Worm (Caenorhabditis elegans) whole organism, young adult: ENCODE data around the gene Y39A1A.24.

Experiments
- B0261.1 ChIP-seq: sonication (generic microtip); optimal IDR thresholded peaks from 2 replicates; lab custom pipeline; 2016; ENCODE audit warnings: mild to moderate bottlenecking, missing genetic modification characterization, moderate library complexity, missing compliant biosample characterization
- C17E4.6 ChIP-seq: fragments of 200-800 bp; sonication (Bioruptor generic); IDR thresholded peaks from 2 replicates; pipeline ENCODE4 v1.3.6; 2022; ENCODE audit warnings: missing genetic modification reagents, missing genetic modification characterization, missing compliant biosample characterization
- F10E7.11 ChIP-seq: sonication (generic microtip); optimal IDR thresholded peaks from 2 replicates; lab custom pipeline; 2017; ENCODE audit warnings: mild to moderate bottlenecking, missing genetic modification characterization, moderate library complexity, missing compliant biosample characterization
- F39B2.1 ChIP-seq: fragments of 200-800 bp; sonication (Bioruptor generic); IDR thresholded peaks from 2 replicates; pipeline ENCODE4 v1.3.6; 2022; ENCODE audit warnings: missing genetic modification reagents, missing genetic modification characterization, missing compliant biosample characterization
- F52B5.7 ChIP-seq: sonication (generic microtip); optimal IDR thresholded peaks from 2 replicates; lab custom pipeline; 2016; ENCODE audit warnings: mild to moderate bottlenecking, missing genetic modification characterization, missing compliant biosample characterization
- K12H6.12 ChIP-seq: fragments of 200-800 bp; sonication (Bioruptor generic); optimal IDR thresholded peaks from 2 replicates; lab custom pipeline; 2018; ENCODE audit warnings: mild to moderate bottlenecking, missing genetic modification characterization, missing compliant biosample characterization
- T26A5.8 ChIP-seq: sonication (generic microtip); optimal IDR thresholded peaks from 2 replicates; lab custom pipeline; 2016; ENCODE audit warnings: missing genetic modification characterization, missing compliant biosample characterization
- Y67H2A.10 ChIP-seq: fragments of 200-800 bp; sonication (Bioruptor generic); conservative IDR thresholded peaks from 2 replicates; pipeline ENCODE4 v1.3.6; 2022; ENCODE audit warnings: missing genetic modification reagents, missing genetic modification characterization, missing compliant biosample characterization
- akir-1 ChIP-seq: fragments of 200-800 bp; sonication (Bioruptor generic); optimal IDR thresholded peaks from 2 replicates; lab custom pipeline; 2018; ENCODE audit warnings: mild to moderate bottlenecking, missing genetic modification characterization, moderate library complexity, missing compliant biosample characterization
- ama-1 ChIP-seq, 3 experiments: fragments of 150-350 bp in 1 of 3; sonication (generic microtip) in 2 of 3; optimal IDR thresholded peaks; 2 replicates each; lab custom pipeline; 2014 to 2018; ENCODE audit warnings: missing biosample characterization in 2 of 3, missing genetic modification characterization in 2 of 3, missing genetic modification reagents in 2 of 3
- aptf-3 ChIP-seq: fragments of 200-800 bp; sonication (Bioruptor generic); IDR thresholded peaks from 2 replicates; pipeline ENCODE4 v1.3.6; 2022; ENCODE audit warnings: missing genetic modification characterization, missing compliant biosample characterization
- athp-1 ChIP-seq: sonication (generic microtip); optimal IDR thresholded peaks from 2 replicates; lab custom pipeline; 2017; ENCODE audit warnings: mild to moderate bottlenecking, missing genetic modification characterization, missing compliant biosample characterization
- attf-5 ChIP-seq: fragments of 200-800 bp; sonication (Bioruptor generic); optimal IDR thresholded peaks from 2 replicates; lab custom pipeline; 2018; ENCODE audit warnings: mild to moderate bottlenecking, missing genetic modification characterization, missing compliant biosample characterization
- attf-6 ChIP-seq: fragments of 200-800 bp; sonication (Bioruptor generic); IDR thresholded peaks from 2 replicates; pipeline ENCODE4 v1.3.6; 2022; ENCODE audit warnings: missing genetic modification reagents, missing genetic modification characterization, missing compliant biosample characterization
- ceh-58 ChIP-seq: fragments of 200-800 bp; sonication (Bioruptor generic); IDR thresholded peaks from 2 replicates; pipeline ENCODE4 v1.3.6; 2022; ENCODE audit warnings: missing genetic modification characterization, missing compliant biosample characterization
- ceh-91 ChIP-seq: fragments of 200-800 bp; sonication (Bioruptor generic); IDR thresholded peaks from 2 replicates; pipeline ENCODE4 v1.3.6; 2022; ENCODE audit warnings: missing genetic modification reagents, missing genetic modification characterization, missing compliant biosample characterization
- chd-7 ChIP-seq: sonication (generic microtip); optimal IDR thresholded peaks from 2 replicates; lab custom pipeline; 2016; ENCODE audit warnings: mild to moderate bottlenecking, missing genetic modification characterization, moderate library complexity, missing compliant biosample characterization
- dox-1 ChIP-seq: fragments of 200-800 bp; sonication (Bioruptor generic); IDR thresholded peaks from 2 replicates; pipeline ENCODE4 v1.3.6; 2022; ENCODE audit warnings: missing genetic modification reagents, missing genetic modification characterization, missing compliant biosample characterization
- efl-1 ChIP-seq: fragments of 150-350 bp; optimal IDR thresholded peaks from 2 replicates; lab custom pipeline; 2014; ENCODE audit warnings: missing biosample characterization, missing genetic modification reagents, missing genetic modification characterization
- egl-18 ChIP-seq: fragments of 200-800 bp; sonication (Bioruptor generic); IDR thresholded peaks from 2 replicates; pipeline ENCODE4 v1.3.6; 2022; ENCODE audit warnings: missing genetic modification reagents, missing genetic modification characterization, missing compliant biosample characterization
- egl-44 ChIP-seq: fragments of 200-800 bp; sonication (Bioruptor generic); IDR thresholded peaks from 2 replicates; pipeline ENCODE4 v1.3.6; 2022; ENCODE audit warnings: missing genetic modification reagents, missing genetic modification characterization, missing compliant biosample characterization
- ekl-4 ChIP-seq: fragments of 200-800 bp; sonication (Bioruptor generic); IDR thresholded peaks from 2 replicates; pipeline ENCODE4 v1.3.6; 2022; ENCODE audit warnings: missing genetic modification reagents, missing genetic modification characterization, missing compliant biosample characterization
- ets-4 ChIP-seq: fragments of 200-800 bp; sonication (Bioruptor generic); optimal IDR thresholded peaks from 2 replicates; lab custom pipeline; 2018; ENCODE audit warnings: mild to moderate bottlenecking, missing genetic modification characterization, missing compliant biosample characterization
- gei-17 ChIP-seq: fragments of 200-800 bp; sonication (Bioruptor generic); optimal IDR thresholded peaks from 2 replicates; lab custom pipeline; 2018; ENCODE audit warnings: mild to moderate bottlenecking, missing genetic modification characterization, missing compliant biosample characterization
- him-1 ChIP-seq: sonication (generic microtip); optimal IDR thresholded peaks from 2 replicates; lab custom pipeline; 2016; ENCODE audit warnings: missing genotype, missing genetic modification reagents, missing genetic modification characterization, missing compliant biosample characterization
- hmg-1.2 ChIP-seq: fragments of 200-800 bp; sonication (Bioruptor generic); IDR thresholded peaks from 2 replicates; pipeline ENCODE4 v1.3.6; 2022; ENCODE audit warnings: missing genetic modification reagents, missing genetic modification characterization, missing compliant biosample characterization
- hrde-1 ChIP-seq: sonication (generic microtip); optimal IDR thresholded peaks from 2 replicates; lab custom pipeline; 2016; ENCODE audit warnings: missing genetic modification characterization, mild to moderate bottlenecking, missing compliant biosample characterization, moderate library complexity, missing genotype, missing genetic modification reagents, borderline replicate concordance
- lag-1 ChIP-seq: fragments of 200-800 bp; sonication (Bioruptor generic); IDR thresholded peaks from 2 replicates; pipeline ENCODE4 v1.3.6; 2022; ENCODE audit warnings: missing genetic modification reagents, missing genetic modification characterization, missing compliant biosample characterization
- lin-40 ChIP-seq: sonication (generic microtip); optimal IDR thresholded peaks from 2 replicates; lab custom pipeline; 2016; ENCODE audit warnings: missing genetic modification characterization, mild to moderate bottlenecking, missing compliant biosample characterization, missing genotype, missing genetic modification reagents
- lin-54 ChIP-seq: fragments of 200-800 bp; sonication (Bioruptor generic); optimal IDR thresholded peaks from 2 replicates; lab custom pipeline; 2018; ENCODE audit warnings: mild to moderate bottlenecking, missing genetic modification characterization, missing compliant biosample characterization
- lsl-1 ChIP-seq: fragments of 200-800 bp; sonication (Bioruptor generic); optimal IDR thresholded peaks from 2 replicates; lab custom pipeline; 2018; ENCODE audit warnings: mild to moderate bottlenecking, missing genetic modification characterization, moderate library complexity, missing compliant biosample characterization
- lsy-27 ChIP-seq: sonication (generic microtip); optimal IDR thresholded peaks from 2 replicates; lab custom pipeline; 2017; ENCODE audit warnings: missing genetic modification characterization, mild to moderate bottlenecking, missing compliant biosample characterization, antibody characterized with exemption, missing genotype, borderline replicate concordance; ENCODE audit not compliant: insufficient read depth
- mcd-1 ChIP-seq: fragments of 200-800 bp; sonication (Bioruptor generic); IDR thresholded peaks from 2 replicates; pipeline ENCODE4 v1.3.6; 2022; ENCODE audit warnings: missing genetic modification reagents, missing genetic modification characterization, missing compliant biosample characterization
- mes-4 ChIP-seq: sonication (generic microtip); optimal IDR thresholded peaks from 2 replicates; lab custom pipeline; 2016; ENCODE audit warnings: missing genotype, missing genetic modification characterization, missing compliant biosample characterization
- mxl-1 ChIP-seq: sonication (generic microtip); optimal IDR thresholded peaks from 2 replicates; lab custom pipeline; 2016; ENCODE audit warnings: missing genetic modification characterization, missing compliant biosample characterization
- nfya-2 ChIP-seq: fragments of 200-800 bp; sonication (Bioruptor generic); IDR thresholded peaks from 2 replicates; pipeline ENCODE4 v1.3.6; 2022; ENCODE audit warnings: missing genetic modification reagents, missing genetic modification characterization, missing compliant biosample characterization
- nhr-120 ChIP-seq: fragments of 200-800 bp; sonication (Bioruptor generic); IDR thresholded peaks from 2 replicates; pipeline ENCODE4 v1.3.6; 2022; ENCODE audit warnings: missing genetic modification characterization, missing compliant biosample characterization
- nhr-179 ChIP-seq: sonication (generic microtip); optimal IDR thresholded peaks from 2 replicates; lab custom pipeline; 2016; ENCODE audit warnings: mild to moderate bottlenecking, missing genetic modification characterization, missing compliant biosample characterization
- pbrm-1 ChIP-seq: fragments of 200-800 bp; sonication (Bioruptor generic); IDR thresholded peaks from 2 replicates; pipeline ENCODE4 v1.3.6; 2022; ENCODE audit warnings: missing genetic modification reagents, missing genetic modification characterization, missing compliant biosample characterization
- snpc-1.1 ChIP-seq: sonication (generic microtip); optimal IDR thresholded peaks from 2 replicates; lab custom pipeline; 2017; ENCODE audit warnings: missing genetic modification characterization, mild to moderate bottlenecking, missing compliant biosample characterization, antibody characterized with exemption, moderate library complexity, missing genotype, missing genetic modification reagents; ENCODE audit not compliant: insufficient read depth
- snpc-3.4 ChIP-seq: sonication (generic microtip); optimal IDR thresholded peaks from 2 replicates; lab custom pipeline; 2017; ENCODE audit warnings: missing genetic modification characterization, mild to moderate bottlenecking, missing compliant biosample characterization, antibody characterized with exemption, moderate library complexity, missing genotype, missing genetic modification reagents
- somi-1 ChIP-seq: fragments of 200-800 bp; sonication (Bioruptor generic); optimal IDR thresholded peaks from 2 replicates; lab custom pipeline; 2018; ENCODE audit warnings: mild to moderate bottlenecking, missing genetic modification characterization, missing compliant biosample characterization
- sptf-2 ChIP-seq: fragments of 200-800 bp; sonication (Bioruptor generic); optimal IDR thresholded peaks from 2 replicates; lab custom pipeline; 2018; ENCODE audit warnings: mild to moderate bottlenecking, missing genetic modification characterization, missing compliant biosample characterization
- tbp1 ChIP-seq: fragments of 200-800 bp; sonication (Bioruptor generic); optimal IDR thresholded peaks from 2 replicates; lab custom pipeline; 2018; ENCODE audit warnings: mild to moderate bottlenecking, missing genetic modification characterization, missing compliant biosample characterization
- tbx-9 ChIP-seq: sonication (generic microtip); optimal IDR thresholded peaks from 2 replicates; lab custom pipeline; 2016; ENCODE audit warnings: borderline replicate concordance, missing genetic modification characterization, inconsistent platforms, missing compliant biosample characterization
- zim-3 ChIP-seq: sonication (generic microtip); optimal IDR thresholded peaks from 2 replicates; lab custom pipeline; 2017; ENCODE audit warnings: mild to moderate bottlenecking, missing genetic modification characterization, moderate library complexity, missing compliant biosample characterization
- ztf-18 ChIP-seq: sonication (generic microtip); optimal IDR thresholded peaks from 2 replicates; lab custom pipeline; 2016; ENCODE audit warnings: missing genotype, mild to moderate bottlenecking, missing genetic modification characterization, missing compliant biosample characterization
- ztf-25 ChIP-seq: fragments of 200-800 bp; sonication (Bioruptor generic); IDR thresholded peaks from 2 replicates; pipeline ENCODE4 v1.3.6; 2022; ENCODE audit warnings: missing genetic modification reagents, missing genetic modification characterization, missing compliant biosample characterization
- ztf-6 ChIP-seq: fragments of 200-800 bp; sonication (Bioruptor generic); IDR thresholded peaks from 2 replicates; pipeline ENCODE4 v1.3.6; 2022; ENCODE audit warnings: missing genetic modification reagents, missing genetic modification characterization, missing compliant biosample characterization

The Y39A1A.24 gene

DNA sequence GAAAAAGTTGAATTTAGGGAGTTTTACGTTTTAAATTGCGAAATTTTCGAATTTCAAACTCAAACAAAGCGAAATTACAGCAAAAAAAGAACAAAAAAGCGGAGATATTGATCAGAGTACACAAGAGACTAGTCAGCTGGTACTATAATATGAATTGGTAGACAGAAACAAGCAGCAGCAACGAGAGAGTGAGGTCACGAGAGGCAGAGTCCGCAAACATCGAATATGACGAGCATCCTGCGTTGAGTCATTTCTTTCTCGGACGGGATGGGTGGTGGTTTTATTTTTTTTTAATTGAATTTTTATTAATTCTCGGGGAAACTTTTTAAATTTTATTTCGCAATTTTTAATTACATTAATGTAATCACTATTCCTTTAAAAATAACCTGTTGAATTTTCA is 12.7 kb upstream of the Y39A1A.24 start (continued):
- TF ChIP-seq akir-1 (GFP tag; lab: Kevin White, UChicago) (no peak), mxl-1 (no peak), lag-1 (no peak), pbrm-1 (GFP tag; lab: Robert Waterston, UW) (0 out of 2 replicates have a peak, but pooled peaks have one; percentile 26), B0261.1 (tag; lab: Kevin White, UChicago) (no peak), aptf-3 (GFP tag; lab: Robert Waterston, UW) (no peak), attf-6 (GFP tag; lab: Robert Waterston, UW) (no peak), C17E4.6 (GFP tag; lab: Robert Waterston, UW) (no peak), F39B2.1 (no peak), lin-54 (GFP tag; lab: Kevin White, UChicago) (peak; percentile 28), ceh-58 (GFP tag; lab: Robert Waterston, UW) (no peak), ztf-25 (GFP tag; lab: Robert Waterston, UW) (no peak), nfya-2 (GFP tag; lab: Robert Waterston, UW) (no peak), somi-1 (GFP tag; lab: Kevin White, UChicago) (no peak), lin-40 (tag; lab: Kevin White, UChicago) (peak; percentile 56), him-1 (tag; lab: Kevin White, UChicago) (no peak), mcd-1 (peak; percentile 70), F52B5.7 (no peak), K12H6.12 (tag; lab: Kevin White, UChicago) (peak; percentile 29), sptf-2 (GFP tag; lab: Kevin White, UChicago) (no peak), T26A5.8 (no peak), dox-1 (no peak), F10E7.11 (tag; lab: Kevin White, UChicago) (no peak), Y67H2A.10 (GFP tag; lab: Robert Waterston, UW) (no peak), zim-3 (tag; lab: Kevin White, UChicago) (no peak), attf-5 (GFP tag; lab: Kevin White, UChicago) (peak; percentile 89), snpc-3.4 (tag; lab: Kevin White, UChicago) (no peak), tbx-9 (tag; lab: Kevin White, UChicago) (no peak), hrde-1 (tag; lab: Kevin White, UChicago) (no peak), hmg-1.2 (GFP tag; lab: Robert Waterston, UW) (peak; percentile 49; the same call in 1 of the 2 replicates), ceh-91 (GFP tag; lab: Robert Waterston, UW) (no peak), ztf-18 (tag; lab: Kevin White, UChicago) (peak; percentile 29), ama-1 (optimal IDR thresholded peaks at IDR 0.05; lab: Kevin White, UChicago) (no peak), ama-1 (GFP tag; optimal IDR thresholded peaks at IDR 0.05; lab: Kevin White, UChicago) (no peak), tbp1 (GFP tag; lab: Kevin White, UChicago) (peak; percentile 1), egl-18 (no peak), ekl-4 (GFP tag; lab: Robert Waterston, UW) (no peak), gei-17 (no peak), lsy-27 (no peak), efl-1 (GFP tag; lab: Kevin White, UChicago) (no peak), lsl-1 (no peak), nhr-179 (tag; lab: Kevin White, UChicago) (no peak), ztf-6 (GFP tag; lab: Robert Waterston, UW) (no peak), mes-4 (no peak), nhr-120 (GFP tag; lab: Robert Waterston, UW) (no peak), ets-4 (GFP tag; lab: Kevin White, UChicago) (no peak), athp-1 (tag; lab: Kevin White, UChicago) (no peak), egl-44 (GFP tag; lab: Robert Waterston, UW) (peak; percentile 32; the same call in 1 of the 2 replicates), snpc-1.1 (tag; lab: Kevin White, UChicago) (no peak), chd-7 (tag; lab: Kevin White, UChicago) (no peak)
